Worm (Caenorhabditis elegans) whole organism, L3 larva: ENCODE results near the gene Y39B6A.9.

ENCODE experiments used
- ceh-16 ChIP-seq: sonication (generic microtip); optimal IDR thresholded peaks from 2 replicates; lab custom pipeline; 2017; ENCODE audit warnings: missing biosample characterization, missing genetic modification characterization
- daf-12 ChIP-seq: fragments of 150-350 bp; optimal IDR thresholded peaks from 2 replicates; lab custom pipeline; 2014; ENCODE audit warnings: missing biosample characterization, missing genetic modification reagents, missing genetic modification characterization
- nhr-11 ChIP-seq: fragments of 150-350 bp; optimal IDR thresholded peaks from 2 replicates; lab custom pipeline; 2014; ENCODE audit warnings: missing biosample characterization, missing genetic modification characterization
- nhr-237 ChIP-seq: fragments of 150-350 bp; optimal IDR thresholded peaks from 2 replicates; lab custom pipeline; 2014; ENCODE audit warnings: missing biosample characterization, missing genetic modification characterization
- skn-1 ChIP-seq: fragments of 150-350 bp; optimal IDR thresholded peaks from 2 replicates; lab custom pipeline; 2014; ENCODE audit warnings: missing biosample characterization, missing genetic modification characterization

ce11 chrV:19127225-19127624, 9.1 kb upstream of the Y39B6A.9 start, which contains the start of gene dyf-17:
- TF ChIP-seq ceh-16 (tag; lab: Kevin White, UChicago) (no peak), nhr-11 (no peak), nhr-237 (no peak), daf-12 (tag; lab: Kevin White, UChicago) (no peak), skn-1 (tag; lab: Kevin White, UChicago) (no peak)
